Worm (Caenorhabditis elegans) whole organism, early embryonic: Measurements from ENCODE around the gene F08F1.3.

Source experiments
- F13C5.2 ChIP-seq: sonication (generic microtip); optimal IDR thresholded peaks from 2 replicates; lab custom pipeline; 2017; ENCODE audit warnings: mild to moderate bottlenecking, missing genetic modification characterization, inconsistent platforms, missing compliant biosample characterization
- aly-1 ChIP-seq: sonication (generic microtip); optimal IDR thresholded peaks from 2 replicates; lab custom pipeline; 2016; ENCODE audit warnings: missing genetic modification characterization, missing compliant biosample characterization
- ama-1 ChIP-seq: fragments of 150-350 bp; optimal IDR thresholded peaks from 2 replicates; lab custom pipeline; 2014
- ceh-13 ChIP-seq: fragments of 200-800 bp; sonication (Bioruptor generic); optimal IDR thresholded peaks from 2 replicates; lab custom pipeline; 2018; ENCODE audit warnings: mild to moderate bottlenecking, missing genetic modification characterization, missing compliant biosample characterization
- ceh-36 ChIP-seq: sonication (generic microtip); optimal IDR thresholded peaks from 2 replicates; lab custom pipeline; 2016; ENCODE audit warnings: missing genetic modification characterization, inconsistent platforms, missing compliant biosample characterization
- ets-7 ChIP-seq: sonication (generic microtip); optimal IDR thresholded peaks from 2 replicates; lab custom pipeline; 2016; ENCODE audit warnings: missing genotype, missing genetic modification characterization, missing compliant biosample characterization
- flt-1 ChIP-seq: fragments of 200-800 bp; sonication (Bioruptor generic); IDR thresholded peaks from 2 replicates; pipeline ENCODE4 v1.3.6; 2022; ENCODE audit warnings: missing genetic modification characterization, missing compliant biosample characterization
- hmbx-1 ChIP-seq: sonication (generic microtip); optimal IDR thresholded peaks from 2 replicates; lab custom pipeline; 2016; ENCODE audit warnings: mild to moderate bottlenecking, missing genetic modification characterization, missing compliant biosample characterization
- hmg-4 ChIP-seq: fragments of 200-800 bp; sonication (Bioruptor generic); optimal IDR thresholded peaks from 2 replicates; lab custom pipeline; 2018; ENCODE audit warnings: mild to moderate bottlenecking, missing genetic modification characterization, missing compliant biosample characterization
- hnd-1 ChIP-seq: sonication (generic microtip); optimal IDR thresholded peaks from 2 replicates; lab custom pipeline; 2016; ENCODE audit warnings: missing genetic modification characterization, missing compliant biosample characterization
- pes-1 ChIP-seq: fragments of 200-800 bp; sonication (Bioruptor generic); IDR thresholded peaks from 2 replicates; pipeline ENCODE4 v1.3.6; 2022; ENCODE audit warnings: missing genetic modification reagents, missing genetic modification characterization, missing compliant biosample characterization
- scrt-1 ChIP-seq: fragments of 200-800 bp; sonication (Bioruptor generic); IDR thresholded peaks from 2 replicates; pipeline ENCODE4 v1.3.6; 2022; ENCODE audit warnings: missing genetic modification characterization, missing compliant biosample characterization
- tbx-11 ChIP-seq: fragments of 200-800 bp; sonication (Bioruptor generic); IDR thresholded peaks from 2 replicates; pipeline ENCODE4 v1.3.6; 2022; ENCODE audit warnings: missing genetic modification characterization, missing compliant biosample characterization
- tra-4 ChIP-seq: sonication (generic microtip); optimal IDR thresholded peaks from 2 replicates; lab custom pipeline; 2017; ENCODE audit warnings: missing genetic modification characterization, missing compliant biosample characterization

DNA sequence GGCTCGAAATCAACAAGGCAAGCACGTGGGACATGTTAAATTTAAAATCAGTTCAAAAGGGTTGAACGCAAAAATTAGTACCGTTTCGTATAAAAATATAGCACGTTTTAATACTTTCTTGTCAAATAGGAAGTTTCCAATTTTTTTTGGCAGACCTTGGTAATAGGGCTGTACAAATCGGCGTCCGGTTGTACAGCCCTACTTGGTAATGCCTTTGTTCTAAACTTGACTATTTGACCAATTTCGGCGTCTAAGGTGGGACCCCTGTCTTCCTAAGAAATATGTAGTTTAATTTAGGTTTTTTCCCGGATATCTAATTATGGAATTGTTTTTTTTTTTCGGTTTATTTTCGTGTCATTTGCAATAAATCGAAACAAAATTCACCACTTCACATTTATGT lies 865 bp downstream of the F08F1.3 start:
- TF ChIP-seq ceh-36 (tag; lab: Kevin White, UChicago) (no peak), ceh-13 (no peak), ama-1 (lab: Kevin White, UChicago) (no peak), tbx-11 (GFP tag; lab: Robert Waterston, UW) (no peak), F13C5.2 (tag; lab: Kevin White, UChicago) (no peak), hmg-4 (GFP tag; lab: Kevin White, UChicago) (no peak), scrt-1 (GFP tag; lab: Robert Waterston, UW) (no peak), tra-4 (no peak), flt-1 (GFP tag; lab: Robert Waterston, UW) (no peak), hmbx-1 (tag; lab: Kevin White, UChicago) (no peak), pes-1 (GFP tag; lab: Robert Waterston, UW) (no peak), ets-7 (no peak), aly-1 (no peak), hnd-1 (tag; lab: Kevin White, UChicago) (no peak)
